Fruit fly (Drosophila melanogaster) whole organism, embryonic: ENCODE measurements around the gene Nmdar2.

Experiments used
- B-H1 ChIP-seq: fragments of 200-800 bp; sonication (Bioruptor generic); IDR thresholded peaks from 3 replicates; pipeline ENCODE4 v1.3.6; 2022; ENCODE audit warnings: missing biosample characterization, missing genetic modification characterization
- CG10462 ChIP-seq: fragments of 200-800 bp; sonication (Bioruptor generic); optimal IDR thresholded peaks from 2 replicates; lab custom pipeline; 2016; ENCODE audit warnings: missing biosample characterization, missing genetic modification characterization
- CG11398 ChIP-seq: fragments of 200-800 bp; sonication (Bioruptor generic); optimal IDR thresholded peaks from 2 replicates; lab custom pipeline; 2016; ENCODE audit warnings: missing biosample characterization, missing genetic modification characterization
- CG12155 ChIP-seq: fragments of 200-800 bp; sonication (Bioruptor generic); optimal IDR thresholded peaks from 3 replicates; lab custom pipeline; 2016; ENCODE audit warnings: missing biosample characterization, missing genetic modification characterization
- CG1233 ChIP-seq: fragments of 200-800 bp; sonication (Bioruptor generic); optimal IDR thresholded peaks from 4 replicates; lab custom pipeline; 2018; ENCODE audit warnings: missing biosample characterization, mild to moderate bottlenecking, missing genetic modification characterization
- CG13287 ChIP-seq: fragments of 200-800 bp; sonication (Bioruptor generic); IDR thresholded peaks from 2 replicates; pipeline ENCODE4 v1.3.6; 2022; ENCODE audit warnings: missing biosample characterization, missing genetic modification characterization; ENCODE audit not compliant: partially characterized antibody
- CG1603 ChIP-seq: fragments of 200-800 bp; sonication (Bioruptor generic); optimal IDR thresholded peaks from 2 replicates; lab custom pipeline; 2019; ENCODE audit warnings: missing biosample characterization, mild to moderate bottlenecking, missing genetic modification characterization, moderate library complexity
- CG17328 ChIP-seq: fragments of 200-800 bp; sonication (Bioruptor generic); IDR thresholded peaks from 2 replicates; pipeline ENCODE4 v1.3.6; 2022; ENCODE audit warnings: missing biosample characterization, missing genetic modification characterization
- CG17359 ChIP-seq: fragments of 200-800 bp; sonication (Bioruptor generic); optimal IDR thresholded peaks from 3 replicates; lab custom pipeline; 2018; ENCODE audit warnings: missing biosample characterization, mild to moderate bottlenecking, missing genetic modification characterization, moderate library complexity
- CG17829 ChIP-seq: fragments of 200-800 bp; optimal IDR thresholded peaks from 2 replicates; lab custom pipeline; 2019; ENCODE audit warnings: missing biosample characterization, mild to moderate bottlenecking, missing genetic modification characterization, moderate library complexity
- CG2875 ChIP-seq: fragments of 200-800 bp; sonication (Bioruptor generic); optimal IDR thresholded peaks from 2 replicates; lab custom pipeline; 2017; ENCODE audit warnings: missing biosample characterization, mild to moderate bottlenecking, missing genetic modification characterization, missing genetic modification reagents
- CG3065 ChIP-seq: fragments of 200-800 bp; sonication (Bioruptor generic); optimal IDR thresholded peaks from 2 replicates; lab custom pipeline; 2016; ENCODE audit warnings: missing biosample characterization, missing genetic modification characterization
- CG32532 ChIP-seq: fragments of 200-800 bp; sonication (Bioruptor generic); IDR thresholded peaks from 2 replicates; pipeline ENCODE4 v1.3.6; 2022; ENCODE audit warnings: missing biosample characterization, missing genetic modification characterization
- CG3726 ChIP-seq: fragments of 200-800 bp; sonication (Bioruptor generic); IDR thresholded peaks from 3 replicates; pipeline ENCODE4, ENCODE4 v1.3.6; 2022; ENCODE audit warnings: missing biosample characterization, missing genetic modification characterization
- CG3995 ChIP-seq: fragments of 200-800 bp; sonication (Bioruptor generic); optimal IDR thresholded peaks from 3 replicates; lab custom pipeline; 2016; ENCODE audit warnings: missing biosample characterization, missing genetic modification characterization
- CG43689 ChIP-seq: fragments of 200-800 bp; sonication (Bioruptor generic); IDR thresholded peaks from 2 replicates; pipeline ENCODE4 v1.3.6; 2022; ENCODE audit warnings: missing biosample characterization, missing genetic modification characterization
- CG4404 ChIP-seq: fragments of 200-800 bp; sonication (Bioruptor generic); IDR thresholded peaks from 2 replicates; pipeline ENCODE4 v1.3.6; 2022; ENCODE audit warnings: missing biosample characterization, missing genetic modification characterization
- CG6765 ChIP-seq: fragments of 200-800 bp; sonication (Bioruptor generic); optimal IDR thresholded peaks from 3 replicates; lab custom pipeline; 2017; ENCODE audit warnings: missing biosample characterization, mild to moderate bottlenecking, missing genetic modification characterization
- CG9437 ChIP-seq: fragments of 200-800 bp; sonication (Bioruptor generic); optimal IDR thresholded peaks from 2 replicates; lab custom pipeline; 2018; ENCODE audit warnings: missing biosample characterization, mild to moderate bottlenecking, missing genetic modification characterization
- CkIIα-i1 ChIP-seq: fragments of 200-800 bp; sonication (Bioruptor generic); IDR thresholded peaks from 2 replicates; pipeline ENCODE4 v1.3.6; 2022; ENCODE audit warnings: missing biosample characterization, missing genetic modification characterization
- Dbx ChIP-seq: fragments of 200-800 bp; sonication (Bioruptor generic); IDR thresholded peaks from 3 replicates; pipeline ENCODE4 v1.3.6; 2022; ENCODE audit warnings: missing biosample characterization, missing genetic modification characterization
- Doc2 ChIP-seq: fragments of 200-800 bp; sonication (Bioruptor generic); IDR thresholded peaks from 2 replicates; pipeline ENCODE4 v1.3.6; 2022; ENCODE audit warnings: missing biosample characterization, missing genetic modification characterization
- Drgx ChIP-seq: fragments of 200-800 bp; sonication (Bioruptor generic); IDR thresholded peaks from 2 replicates; pipeline ENCODE4 v1.3.6; 2022; ENCODE audit warnings: missing biosample characterization, missing genetic modification characterization
- E2f2 ChIP-seq: fragments of 200-800 bp; sonication (Bioruptor generic); IDR thresholded peaks from 2 replicates; pipeline ENCODE4 v1.3.6; 2022; ENCODE audit warnings: missing biosample characterization, missing genetic modification characterization
- Elba2 ChIP-seq: fragments of 200-800 bp; sonication (Bioruptor generic); optimal IDR thresholded peaks from 3 replicates; lab custom pipeline; 2016; ENCODE audit warnings: missing biosample characterization, missing genetic modification characterization
- Fer3 ChIP-seq: fragments of 200-800 bp; sonication (Bioruptor generic); optimal IDR thresholded peaks from 2 replicates; lab custom pipeline; 2018; ENCODE audit warnings: missing biosample characterization, mild to moderate bottlenecking, missing genetic modification characterization, moderate library complexity
- Hr78 ChIP-seq, 2 experiments: fragments of 200-800 bp in 1 of 2; fragments of >200 bp in 1 of 2; sonication (Bioruptor generic) in 1 of 2; optimal IDR thresholded peaks; 2 replicates each; lab custom pipeline; 2017 to 2019; ENCODE audit warnings: missing biosample characterization in 2 of 2, missing genetic modification characterization in 2 of 2, mild to moderate bottlenecking in 1 of 2, moderate library complexity in 1 of 2
- Jarid2 ChIP-seq: fragments of 200-800 bp; sonication (Bioruptor generic); optimal IDR thresholded peaks from 3 replicates; lab custom pipeline; 2017; ENCODE audit warnings: mild to moderate bottlenecking, missing biosample characterization, missing genetic modification reagents, missing genetic modification characterization
- MBD-R2 ChIP-seq: fragments of 200-800 bp; sonication (Bioruptor generic); IDR thresholded peaks from 2 replicates; pipeline ENCODE4 v1.3.6; 2022; ENCODE audit warnings: missing biosample characterization, missing genetic modification characterization
- NK7.1 ChIP-seq: fragments of 200-800 bp; sonication (Bioruptor generic); optimal IDR thresholded peaks from 3 replicates; lab custom pipeline; 2016; ENCODE audit warnings: missing biosample characterization, missing genetic modification characterization
- Nf-YA ChIP-seq: fragments of 200-800 bp; sonication (Bioruptor generic); IDR thresholded peaks from 2 replicates; pipeline ENCODE4 v1.3.6; 2022; ENCODE audit warnings: missing biosample characterization, missing genetic modification characterization
- Oaz ChIP-seq: fragments of 200-800 bp; sonication (Bioruptor generic); IDR thresholded peaks from 2 replicates; pipeline ENCODE4 v1.3.6; 2022; ENCODE audit warnings: missing biosample characterization, missing genetic modification characterization
- Side ChIP-seq: fragments of 200-800 bp; sonication (Bioruptor generic); optimal IDR thresholded peaks from 2 replicates; lab custom pipeline; 2016; ENCODE audit warnings: missing biosample characterization, missing genetic modification characterization
- cad ChIP-seq: fragments of >200 bp; optimal IDR thresholded peaks from 2 replicates; lab custom pipeline; 2017; ENCODE audit warnings: missing biosample characterization, missing genetic modification characterization
- dmrt11E ChIP-seq: fragments of 200-800 bp; sonication (Bioruptor generic); optimal IDR thresholded peaks from 3 replicates; lab custom pipeline; 2018; ENCODE audit warnings: missing biosample characterization, mild to moderate bottlenecking, missing genetic modification characterization, moderate library complexity
- esg ChIP-seq: fragments of 200-800 bp; sonication (Bioruptor generic); conservative IDR thresholded peaks from 2 replicates; pipeline ENCODE4 v1.3.6; 2022; ENCODE audit warnings: missing biosample characterization, missing genetic modification characterization
- eve ChIP-seq, 2 experiments: fragments of >200 bp; optimal IDR thresholded peaks; 2 replicates each; lab custom pipeline; 2017; ENCODE audit warnings: missing biosample characterization in 2 of 2, missing genetic modification characterization in 2 of 2
- ewg ChIP-seq: fragments of 200-800 bp; sonication (Bioruptor generic); optimal IDR thresholded peaks from 3 replicates; lab custom pipeline; 2017; ENCODE audit warnings: mild to moderate bottlenecking, missing biosample characterization, missing genetic modification reagents, missing genetic modification characterization
- fd102C ChIP-seq: fragments of 200-800 bp; sonication (Bioruptor generic); optimal IDR thresholded peaks from 2 replicates; lab custom pipeline; 2018; ENCODE audit warnings: missing biosample characterization, mild to moderate bottlenecking, missing genetic modification characterization, moderate library complexity
- gce ChIP-seq: fragments of 200-800 bp; sonication (Bioruptor generic); IDR thresholded peaks from 3 replicates; pipeline ENCODE4 v1.3.6; 2022; ENCODE audit warnings: missing biosample characterization, missing genetic modification characterization
- grau ChIP-seq: fragments of 200-800 bp; optimal IDR thresholded peaks from 3 replicates; lab custom pipeline; 2019; ENCODE audit warnings: missing biosample characterization, mild to moderate bottlenecking, missing genetic modification characterization, moderate library complexity
- gsb ChIP-seq: fragments of 200-800 bp; sonication (Bioruptor generic); IDR thresholded peaks from 2 replicates; pipeline ENCODE4 v1.3.6; 2022; ENCODE audit warnings: missing biosample characterization, missing genetic modification characterization
- insv ChIP-seq, 2 experiments: fragments of 200-800 bp; sonication (Bioruptor generic); optimal IDR thresholded peaks; 3 replicates each; lab custom pipeline; 2016 to 2018; ENCODE audit warnings: missing biosample characterization in 2 of 2, missing genetic modification characterization in 2 of 2
- lov ChIP-seq, 2 experiments: fragments of 200-800 bp in 1 of 2; fragments of >200 bp in 1 of 2; sonication (Bioruptor generic) in 1 of 2; IDR thresholded peaks in 1 of 2; optimal IDR thresholded peaks in 1 of 2; 2 replicates in 1 of 2; 3 replicates in 1 of 2; pipeline versions ENCODE4 v1.3.6 to Lab custom; 2017 to 2022; ENCODE audit warnings: missing biosample characterization in 1 of 2, missing genetic modification characterization in 1 of 2
- mirr ChIP-seq: fragments of 200-800 bp; sonication (Bioruptor generic); optimal IDR thresholded peaks from 3 replicates; lab custom pipeline; 2018; ENCODE audit warnings: missing biosample characterization, mild to moderate bottlenecking, missing genetic modification characterization
- p53 ChIP-seq: fragments of 200-800 bp; sonication (Bioruptor generic); optimal IDR thresholded peaks from 2 replicates; lab custom pipeline; 2016; ENCODE audit warnings: missing biosample characterization, missing genetic modification characterization
- peb ChIP-seq: fragments of 200-800 bp; sonication (Bioruptor generic); IDR thresholded peaks from 2 replicates; pipeline ENCODE4 v1.3.6; 2022; ENCODE audit warnings: missing biosample characterization, missing genetic modification characterization
- pum ChIP-seq: fragments of 200-800 bp; sonication (Bioruptor generic); optimal IDR thresholded peaks from 2 replicates; lab custom pipeline; 2016; ENCODE audit warnings: missing biosample characterization, missing genetic modification characterization
- slou ChIP-seq: fragments of 200-800 bp; sonication (Bioruptor generic); optimal IDR thresholded peaks from 3 replicates; lab custom pipeline; 2016; ENCODE audit warnings: missing biosample characterization, missing genetic modification characterization
- sob ChIP-seq: fragments of 200-800 bp; sonication (Bioruptor generic); IDR thresholded peaks from 2 replicates; pipeline ENCODE4 v1.3.6; 2022; ENCODE audit warnings: missing biosample characterization, missing genetic modification characterization
- tgo ChIP-seq: fragments of 200-800 bp; sonication (Bioruptor generic); IDR thresholded peaks from 3 replicates; pipeline ENCODE4 v1.3.6; 2022; ENCODE audit warnings: missing biosample characterization, missing genetic modification characterization
- tio ChIP-seq: fragments of 200-800 bp; sonication (Bioruptor generic); optimal IDR thresholded peaks from 2 replicates; lab custom pipeline; 2017; ENCODE audit warnings: missing biosample characterization, missing genetic modification characterization, inconsistent platforms

The Nmdar2 gene

DNA sequence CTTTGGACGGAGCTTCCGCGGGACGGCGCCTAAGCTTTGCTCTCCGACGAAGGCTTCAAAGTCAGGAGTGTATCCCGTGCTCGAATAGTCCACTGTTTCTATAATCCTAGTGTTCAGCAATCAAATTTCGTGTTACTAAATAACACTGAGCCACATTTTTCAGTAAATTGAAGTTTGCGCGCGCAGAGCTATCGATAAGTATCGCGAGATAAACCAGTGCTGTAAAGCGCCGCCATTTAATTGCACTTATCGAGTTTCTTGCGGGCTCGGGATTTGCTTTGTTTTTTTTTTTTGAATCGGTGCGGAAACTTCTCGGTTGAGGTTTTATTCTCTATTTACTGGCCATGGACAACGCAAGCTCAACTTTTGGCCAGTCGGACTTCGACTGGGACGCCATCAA, 30.8 kb downstream of the Nmdar2 start, which contains the start of the genes Rab27 and mei-38 (continued):
- TF ChIP-seq Drgx (GFP tag; lab: Robert Waterston, UW) (no peak), CG4404 (GFP tag; lab: Robert Waterston, UW) (no peak; the same call in 1 of the 2 replicates), pum (GFP tag; lab: Kevin White, UChicago) (no peak), CG17829 (no peak), CG3726 (GFP tag; lab: Robert Waterston, UW) (no peak), NK7.1 (GFP tag; lab: Kevin White, UChicago) (no peak), MBD-R2 (peak; percentile 67), CG43689 (GFP tag; lab: Robert Waterston, UW) (no peak), Nf-YA (GFP tag; lab: Robert Waterston, UW) (no peak), slou (no peak), esg (GFP tag; lab: Robert Waterston, UW) (no peak), CG12155 (peak; percentile 17), CG17359 (no peak), Dbx (GFP tag; lab: Robert Waterston, UW) (0 out of 3 replicates have a peak, but pooled peaks have one; percentile 14), Elba2 (GFP tag; lab: Kevin White, UChicago) (no peak), insv (GFP tag; optimal IDR thresholded peaks at IDR 0.05; lab: Kevin White, UChicago) (no peak), CG13287 (GFP tag; lab: Robert Waterston, UW) (peak; percentile 80), CG3065 (GFP tag; lab: Kevin White, UChicago) (no peak), CG17328 (no peak), lov (optimal IDR thresholded peaks at IDR 0.05; lab: Kevin White, UChicago) (no peak), lov (GFP tag; IDR thresholded peaks at IDR 0.05; lab: Robert Waterston, UW) (no peak), CG1603 (peak; percentile 43), cad (no peak), fd102C (GFP tag; lab: Kevin White, UChicago) (no peak), grau (no peak), Doc2 (no peak), CG1233 (no peak), CG32532 (GFP tag; lab: Robert Waterston, UW) (no peak), Jarid2 (GFP tag; lab: Kevin White, UChicago) (no peak), Fer3 (tag; lab: Kevin White, UChicago) (no peak), tio (GFP tag; lab: Kevin White, UChicago) (no peak), Hr78 (GFP tag; optimal IDR thresholded peaks at IDR 0.05; lab: Kevin White, UChicago) (no peak), B-H1 (GFP tag; lab: Robert Waterston, UW) (no peak), ewg (GFP tag; lab: Kevin White, UChicago) (peak; percentile 68), gsb (GFP tag; lab: Robert Waterston, UW) (no peak), peb (GFP tag; lab: Robert Waterston, UW) (no peak), E2f2 (GFP tag; lab: Robert Waterston, UW) (peak; percentile 97), p53 (GFP tag; lab: Kevin White, UChicago) (no peak), CkIIα-i1 (GFP tag; lab: Robert Waterston, UW) (no peak), gce (no peak), CG3995 (no peak), Side (peak; percentile 1), CG2875 (GFP tag; lab: Kevin White, UChicago) (no peak), dmrt11E (no peak), CG10462 (GFP tag; lab: Kevin White, UChicago) (no peak), CG11398 (no peak), CG6765 (GFP tag; lab: Kevin White, UChicago) (no peak), CG9437 (no peak), sob (GFP tag; lab: Robert Waterston, UW) (peak; percentile 61; the same call in 1 of the 2 replicates), tgo (GFP tag; lab: Robert Waterston, UW) (no peak), mirr (no peak), Oaz (GFP tag; lab: Robert Waterston, UW) (no peak), eve (GFP tag; optimal IDR thresholded peaks at IDR 0.05; lab: Kevin White, UChicago) (no peak)
